Worm (Caenorhabditis elegans) whole organism, L2 larva: ENCODE data around the gene aipr-1.
"Not testable (repeated sequence)": the region's sequence is repeated elsewhere in the genome, so short reads cannot be mapped to it uniquely, and the experiment has no call there.

Source experiments
- C34F6.9 ChIP-seq: fragments of 150-350 bp; optimal IDR thresholded peaks from 2 replicates; lab custom pipeline; 2014; ENCODE audit warnings: missing biosample characterization, missing genetic modification characterization
- F13H6.1 ChIP-seq: sonication (generic microtip); optimal IDR thresholded peaks from 2 replicates; lab custom pipeline; 2016; ENCODE audit warnings: missing genetic modification characterization, missing compliant biosample characterization
- R02D3.7 ChIP-seq: fragments of 150-350 bp; optimal IDR thresholded peaks from 2 replicates; lab custom pipeline; 2014; ENCODE audit warnings: missing biosample characterization, missing genetic modification characterization
- alr-1 ChIP-seq: fragments of 150-350 bp; optimal IDR thresholded peaks from 2 replicates; lab custom pipeline; 2014; ENCODE audit warnings: missing biosample characterization, missing genetic modification characterization
- aly-2 ChIP-seq: fragments of 150-350 bp; optimal IDR thresholded peaks from 2 replicates; lab custom pipeline; 2014; ENCODE audit warnings: missing biosample characterization, missing genetic modification characterization
- ama-1 ChIP-seq: fragments of 150-350 bp; optimal IDR thresholded peaks from 2 replicates; lab custom pipeline; 2018; ENCODE audit warnings: inconsistent platforms
- blmp-1 ChIP-seq: sonication (generic microtip); optimal IDR thresholded peaks from 2 replicates; lab custom pipeline; 2017; ENCODE audit warnings: missing genetic modification characterization, mild to moderate bottlenecking, missing compliant biosample characterization, antibody characterized with exemption, moderate library complexity; ENCODE audit not compliant: insufficient read depth
- ceh-16 ChIP-seq: fragments of 150-350 bp; optimal IDR thresholded peaks from 2 replicates; lab custom pipeline; 2014; ENCODE audit warnings: missing biosample characterization, missing genetic modification characterization
- crh-2 ChIP-seq: sonication (generic microtip); optimal IDR thresholded peaks from 2 replicates; lab custom pipeline; 2017; ENCODE audit warnings: missing biosample characterization, missing genetic modification characterization
- dmd-4 ChIP-seq: sonication (generic microtip); optimal IDR thresholded peaks from 2 replicates; lab custom pipeline; 2017; ENCODE audit warnings: missing biosample characterization, missing genetic modification characterization
- fos-1 ChIP-seq: fragments of 150-350 bp; optimal IDR thresholded peaks from 2 replicates; lab custom pipeline; 2014; ENCODE audit warnings: missing biosample characterization, missing genetic modification characterization
- gmeb-1 ChIP-seq: fragments of 150-350 bp; optimal IDR thresholded peaks from 2 replicates; lab custom pipeline; 2014; ENCODE audit warnings: missing biosample characterization, missing genetic modification characterization
- mab-5 ChIP-seq: fragments of 150-350 bp; optimal IDR thresholded peaks from 2 replicates; lab custom pipeline; 2014; ENCODE audit warnings: missing biosample characterization, missing genetic modification characterization
- mbf-1 ChIP-seq: sonication (generic microtip); optimal IDR thresholded peaks from 2 replicates; lab custom pipeline; 2017; ENCODE audit warnings: missing biosample characterization, missing genetic modification characterization
- nhr-10 ChIP-seq: sonication (generic microtip); optimal IDR thresholded peaks from 2 replicates; lab custom pipeline; 2017; ENCODE audit warnings: missing biosample characterization, missing genetic modification characterization
- nhr-11 ChIP-seq: fragments of 150-350 bp; optimal IDR thresholded peaks from 2 replicates; lab custom pipeline; 2014; ENCODE audit warnings: missing biosample characterization, missing genetic modification characterization
- nhr-12 ChIP-seq: fragments of 150-350 bp; optimal IDR thresholded peaks from 2 replicates; lab custom pipeline; 2014; ENCODE audit warnings: missing biosample characterization, missing genetic modification characterization
- nhr-23 ChIP-seq: fragments of 150-350 bp; optimal IDR thresholded peaks from 2 replicates; lab custom pipeline; 2014; ENCODE audit warnings: missing biosample characterization, missing genetic modification reagents, missing genetic modification characterization
- nhr-237 ChIP-seq: fragments of 150-350 bp; optimal IDR thresholded peaks from 2 replicates; lab custom pipeline; 2014; ENCODE audit warnings: missing biosample characterization, missing genetic modification characterization
- nhr-25 ChIP-seq: fragments of 150-350 bp; sonication (generic microtip); optimal IDR thresholded peaks from 3 replicates; lab custom pipeline; 2014; ENCODE audit warnings: missing biosample characterization, missing genetic modification characterization
- nhr-6 ChIP-seq: fragments of 150-350 bp; optimal IDR thresholded peaks from 2 replicates; lab custom pipeline; 2014; ENCODE audit warnings: missing biosample characterization, missing genetic modification characterization
- nhr-77 ChIP-seq: fragments of 150-350 bp; optimal IDR thresholded peaks from 2 replicates; lab custom pipeline; 2014; ENCODE audit warnings: missing biosample characterization, missing genetic modification characterization
- skn-1 ChIP-seq: sonication (generic microtip); optimal IDR thresholded peaks from 2 replicates; lab custom pipeline; 2017; ENCODE audit warnings: missing biosample characterization, missing genetic modification characterization
- sma-3 ChIP-seq: sonication (generic microtip); optimal IDR thresholded peaks from 2 replicates; lab custom pipeline; 2016; ENCODE audit warnings: missing genetic modification reagents, missing genetic modification characterization, missing compliant biosample characterization
- sma-9 ChIP-seq, 2 experiments: fragments of 150-350 bp in 1 of 2; sonication (generic microtip) in 1 of 2; optimal IDR thresholded peaks; 2 replicates each; lab custom pipeline; 2014 to 2016; ENCODE audit warnings: missing genetic modification characterization in 2 of 2, mild to moderate bottlenecking in 1 of 2, missing biosample characterization in 1 of 2, missing compliant biosample characterization in 1 of 2, missing genetic modification reagents in 1 of 2, moderate library complexity in 1 of 2
- snpc-4 ChIP-seq: fragments of 150-350 bp; optimal IDR thresholded peaks from 2 replicates; lab custom pipeline; 2014; ENCODE audit warnings: missing biosample characterization, missing genetic modification characterization
- unc-62 ChIP-seq: fragments of 150-350 bp; optimal IDR thresholded peaks from 2 replicates; lab custom pipeline; 2014; ENCODE audit warnings: missing biosample characterization, missing genetic modification reagents, missing genetic modification characterization
- ztf-1 ChIP-seq: fragments of 200-800 bp; sonication (Bioruptor generic); conservative IDR thresholded peaks from 2 replicates; pipeline ENCODE4 v1.3.6; 2022; ENCODE audit warnings: missing genetic modification characterization, missing compliant biosample characterization
- ztf-4 ChIP-seq: fragments of 150-350 bp; optimal IDR thresholded peaks from 2 replicates; lab custom pipeline; 2014; ENCODE audit warnings: missing biosample characterization, missing genetic modification characterization

aipr-1 gene

ce11 chrII:6631995-6632394, 37.9 kb upstream of the aipr-1 start:
- no peak for TF ChIP-seq nhr-6 (tag; lab: Kevin White, UChicago)
- no peak for TF ChIP-seq R02D3.7 (tag; lab: Kevin White, UChicago)
- no peak for TF ChIP-seq aly-2 (tag; lab: Kevin White, UChicago)
- no peak for TF ChIP-seq unc-62 (GFP tag; lab: Kevin White, UChicago)
- TF ChIP-seq mab-5 (tag; lab: Kevin White, UChicago), result no peak
- no peak for TF ChIP-seq nhr-77 (tag; lab: Kevin White, UChicago)
- TF ChIP-seq nhr-23, result no peak
- TF ChIP-seq ztf-4 (tag; lab: Kevin White, UChicago), result no peak
- no peak for TF ChIP-seq sma-9 (GFP tag; optimal IDR thresholded peaks at IDR 0.05; lab: Kevin White, UChicago)
- TF ChIP-seq sma-9 (tag; optimal IDR thresholded peaks at IDR 0.05; lab: Kevin White, UChicago), result no peak
- TF ChIP-seq snpc-4 (tag; lab: Kevin White, UChicago), result no peak
- TF ChIP-seq ama-1 (lab: Kevin White, UChicago), result no peak
- no peak for TF ChIP-seq sma-3 (GFP tag; lab: Kevin White, UChicago)
- TF ChIP-seq nhr-237, result no peak
- no peak for TF ChIP-seq nhr-11 (tag; lab: Kevin White, UChicago)
- no peak for TF ChIP-seq gmeb-1
- TF ChIP-seq alr-1 (tag; lab: Kevin White, UChicago), result no peak
- no peak for TF ChIP-seq nhr-10

- TF ChIP-seq fos-1 (peak; percentile 91), ama-1 (lab: Kevin White, UChicago) (no peak)
- TF ChIP-seq, all 48 proteins: peak for 1
These were observed 36.8 kb upstream of the aipr-1 start, which contains the start of gene T19D12.4 for ce11 chrII:6630811-6631210. T19D12.4 (plus strand) TSS chrII:6631105.

ce11 chrII:6629775-6630174, 35.7 kb upstream of the aipr-1 start:
- no peak for TF ChIP-seq blmp-1 (tag; lab: Kevin White, UChicago)
- peak; percentile 71 for TF ChIP-seq fos-1

ce11 chrII:6628397-6628796, 34.3 kb upstream of the aipr-1 start:
- TF ChIP-seq ceh-16 (tag; lab: Kevin White, UChicago), result no peak
- TF ChIP-seq crh-2 (tag; lab: Kevin White, UChicago), result no peak
- peak; percentile 20 for TF ChIP-seq sma-9 (GFP tag; optimal IDR thresholded peaks at IDR 0.05; lab: Kevin White, UChicago)
- TF ChIP-seq sma-9 (tag; optimal IDR thresholded peaks at IDR 0.05; lab: Kevin White, UChicago), result no peak
- TF ChIP-seq unc-62 (GFP tag; lab: Kevin White, UChicago), result no peak
- no peak for TF ChIP-seq dmd-4 (tag; lab: Kevin White, UChicago)
- TF ChIP-seq nhr-11 (tag; lab: Kevin White, UChicago), result no peak
- no peak for TF ChIP-seq nhr-25 (tag; lab: Kevin White, UChicago)
- no peak for TF ChIP-seq nhr-10
- no peak for TF ChIP-seq nhr-12 (tag; lab: Kevin White, UChicago)
- no peak for TF ChIP-seq ztf-4 (tag; lab: Kevin White, UChicago)
- no peak for TF ChIP-seq mbf-1 (tag; lab: Kevin White, UChicago)
- TF ChIP-seq C34F6.9 (tag; lab: Kevin White, UChicago), result no peak
- TF ChIP-seq F13H6.1 (tag; lab: Kevin White, UChicago), result no peak
- no peak for TF ChIP-seq nhr-23
- no peak for TF ChIP-seq aly-2 (tag; lab: Kevin White, UChicago)
- no peak for TF ChIP-seq skn-1 (tag; lab: Kevin White, UChicago)
- TF ChIP-seq sma-3 (GFP tag; lab: Kevin White, UChicago), result no peak
- TF ChIP-seq fos-1, result peak; percentile 84

- TF ChIP-seq sma-9 (GFP tag; optimal IDR thresholded peaks at IDR 0.05; lab: Kevin White, UChicago); sma-9 (tag; optimal IDR thresholded peaks at IDR 0.05; lab: Kevin White, UChicago); nhr-237; ceh-16 (tag; lab: Kevin White, UChicago): not testable (repeated sequence)
These were observed 33.1 kb upstream of the aipr-1 start, which contains the start of the genes F54H5.5 and F54H5.2 for ce11 chrII:6627182-6627581. F54H5.5 (minus strand) TSS chrII:6627282. F54H5.2 (plus strand) TSS chrII:6627484.

ce11 chrII:6625302-6625701, 31.3 kb upstream of the aipr-1 start, which contains the start of gene F54H5.14:
F54H5.14 (minus strand) TSS chrII:6625402.
- TF ChIP-seq aly-2 (tag; lab: Kevin White, UChicago), result no peak
- TF ChIP-seq ztf-1 (GFP tag; lab: Robert Waterston, UW), result no peak
- TF ChIP-seq fos-1, result peak; percentile 0
- TF ChIP-seq ama-1 (lab: Kevin White, UChicago), result no peak
